Fruit fly (Drosophila melanogaster): ENCODE results near the gene Sps2.

The Sps2 gene

DNA sequence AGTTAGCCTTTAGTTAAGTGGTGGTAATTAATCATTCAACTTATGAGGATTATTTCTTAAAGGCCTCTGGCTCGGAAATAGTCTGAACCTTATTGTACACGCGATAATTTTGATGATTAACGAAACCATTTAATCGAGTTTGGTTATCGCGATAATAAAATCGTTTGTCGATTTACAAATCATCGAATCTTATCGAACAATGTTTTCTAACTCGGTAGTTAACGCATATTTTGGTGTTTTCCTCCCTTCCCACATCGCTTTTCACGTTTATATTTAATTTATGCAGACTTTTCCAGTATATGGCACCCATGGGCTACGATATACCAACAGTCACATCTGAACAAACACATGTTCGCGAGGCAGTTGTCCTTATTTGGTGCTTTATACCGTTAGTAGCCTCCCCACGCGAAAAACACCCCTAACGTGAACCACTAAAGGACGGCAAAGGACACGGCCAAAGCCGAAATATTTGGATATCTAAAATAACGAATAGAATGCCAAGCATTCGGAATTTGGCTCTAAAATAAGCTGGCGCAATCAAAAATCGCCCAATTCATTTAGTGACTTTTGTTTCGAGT, 1.7 kb downstream of the Sps2 start, which contains the start of gene Frmd5:
Gene Frmd5, plus strand, starts transcription at position 414 of the 578 bp plus-strand sequence.
- TF ChIP-seq Dif (GFP tag; optimal IDR thresholded peaks at IDR 0.05; ENCODE audit: partially characterized antibody) (no peak), CG32264 (GFP tag; optimal IDR thresholded peaks at IDR 0.05) (no peak), Mio (GFP tag; optimal IDR thresholded peaks at IDR 0.05) (no peak), pan (optimal IDR thresholded peaks at IDR 0.05) (no peak), Hr83 (GFP tag; optimal IDR thresholded peaks at IDR 0.05; ENCODE audit: poor library complexity, severe bottlenecking) (no peak), ey (GFP tag; optimal IDR thresholded peaks at IDR 0.05) (no peak), CrebA (GFP tag; optimal IDR thresholded peaks at IDR 0.05; ENCODE audit: borderline replicate concordance) (no peak), dl (GFP tag; optimal IDR thresholded peaks at IDR 0.05; ENCODE audit: insufficient read depth in 1 of 2, partially characterized antibody in 2 of 2) (no peak), br (GFP tag; optimal IDR thresholded peaks at IDR 0.05) (no peak), Abd-B (GFP tag; optimal IDR thresholded peaks at IDR 0.05) (no peak), h (GFP tag; optimal IDR thresholded peaks at IDR 0.05) (no peak), brk (GFP tag; optimal IDR thresholded peaks at IDR 0.05) (no peak), Hr78 (GFP tag; optimal IDR thresholded peaks at IDR 0.05) (no peak), Rel (GFP tag; optimal IDR thresholded peaks at IDR 0.05) (no peak), Rel (tag; optimal IDR thresholded peaks at IDR 0.05) (no peak), foxo (GFP tag; optimal IDR thresholded peaks at IDR 0.05) (no peak), usp (GFP tag; optimal IDR thresholded peaks at IDR 0.05) (no peak), psq (GFP tag; optimal IDR thresholded peaks at IDR 0.05) (no peak), tai (GFP tag; optimal IDR thresholded peaks at IDR 0.05) (no peak), CG9705 (GFP tag; optimal IDR thresholded peaks at IDR 0.05) (no peak), Dfd (GFP tag; optimal IDR thresholded peaks at IDR 0.05) (no peak)

DNA sequence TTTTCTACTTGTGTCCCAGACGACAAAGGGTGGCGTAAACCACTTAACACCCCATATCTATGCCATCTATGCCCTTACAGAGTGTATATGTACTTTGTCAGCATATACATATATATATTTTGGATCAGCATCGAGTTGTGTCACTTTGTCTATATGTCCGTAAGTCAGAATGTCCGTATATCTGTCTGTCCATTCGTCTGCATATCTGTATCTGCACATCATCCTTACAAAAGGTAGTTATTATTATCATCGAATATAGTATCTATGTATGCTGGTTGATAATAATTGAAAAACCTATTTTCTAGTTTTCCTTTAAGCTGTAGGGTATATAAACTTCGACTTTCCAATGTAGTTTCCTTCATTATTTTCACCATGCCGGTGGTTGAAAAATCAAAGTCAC, 8.7 kb downstream of the Sps2 start:
- TF ChIP-seq CG32264 (GFP tag; optimal IDR thresholded peaks at IDR 0.05) (no peak), OdsH (GFP tag; optimal IDR thresholded peaks at IDR 0.05) (no peak), Abd-B (GFP tag; optimal IDR thresholded peaks at IDR 0.05) (no peak), dl (GFP tag; optimal IDR thresholded peaks at IDR 0.05; ENCODE audit: insufficient read depth in 1 of 2, partially characterized antibody in 2 of 2) (no peak), tai (GFP tag; optimal IDR thresholded peaks at IDR 0.05) (no peak), lola (GFP tag; optimal IDR thresholded peaks at IDR 0.05) (no peak), sage (GFP tag; optimal IDR thresholded peaks at IDR 0.05) (no peak), h (GFP tag; optimal IDR thresholded peaks at IDR 0.05) (no peak), rgr (GFP tag; optimal IDR thresholded peaks at IDR 0.05) (no peak), CrebA (GFP tag; optimal IDR thresholded peaks at IDR 0.05; ENCODE audit: borderline replicate concordance) (no peak), Hnf4 (GFP tag; optimal IDR thresholded peaks at IDR 0.05) (no peak), jim (GFP tag; optimal IDR thresholded peaks at IDR 0.05) (no peak), Rel (GFP tag; optimal IDR thresholded peaks at IDR 0.05) (no peak), Rel (tag; optimal IDR thresholded peaks at IDR 0.05) (no peak), psq (GFP tag; optimal IDR thresholded peaks at IDR 0.05) (no peak)

DNA sequence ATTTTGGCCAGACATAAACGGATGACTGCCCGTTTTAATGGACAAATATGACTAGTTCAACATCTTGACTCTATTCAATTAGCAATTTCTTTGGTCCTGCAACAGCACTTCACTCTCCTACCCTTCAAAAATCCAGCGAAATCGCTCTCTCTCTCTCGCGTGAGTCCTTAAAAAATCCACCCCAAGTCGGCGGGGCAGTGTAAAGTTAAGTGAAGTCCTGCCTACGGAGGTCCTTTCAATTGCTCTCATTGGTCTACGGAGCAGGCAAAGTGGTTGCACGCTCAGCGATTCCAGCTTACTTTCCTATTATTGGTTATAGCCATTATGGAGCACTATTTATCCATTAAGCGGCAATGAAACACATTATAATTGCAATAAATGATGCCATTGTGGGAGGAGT, 11.5 kb downstream of the Sps2 start, which contains the start of gene CG34367:
Gene CG34367, minus strand, starts transcription at position 35 of the 400 bp plus-strand sequence.
- TF ChIP-seq tai (GFP tag; optimal IDR thresholded peaks at IDR 0.05) (no peak), CrebA (GFP tag; optimal IDR thresholded peaks at IDR 0.05; ENCODE audit: borderline replicate concordance) (no peak), psq (GFP tag; optimal IDR thresholded peaks at IDR 0.05) (no peak), Sp1 (GFP tag; optimal IDR thresholded peaks at IDR 0.05) (no peak)

DNA sequence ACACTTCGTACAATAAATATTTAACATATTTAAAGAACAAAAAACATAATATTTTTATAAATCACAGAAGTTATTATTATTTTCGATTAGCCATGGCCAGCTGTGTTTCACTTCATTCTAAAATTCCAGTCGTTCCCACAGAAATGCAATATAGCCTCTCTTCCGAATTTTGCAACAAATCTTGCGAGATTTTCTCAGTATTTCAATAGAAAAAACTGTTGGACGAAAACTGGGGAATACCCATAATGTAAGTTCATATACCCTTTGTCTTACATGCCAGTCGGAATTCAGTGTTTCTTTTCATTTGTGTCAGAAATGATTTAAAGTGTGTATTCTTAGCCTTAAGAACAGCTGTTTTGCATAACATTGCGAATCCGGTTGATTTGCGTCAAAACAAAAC, 14.1 kb downstream of the Sps2 start, which contains the start of the genes CtsL4 and ClpP:
Gene CtsL4, minus strand, starts transcription at position 90 of the 400 bp plus-strand sequence.
Gene ClpP, plus strand, starts transcription at position 288 of the 400 bp plus-strand sequence.
- no peak for TF ChIP-seq ey (GFP tag; optimal IDR thresholded peaks at IDR 0.05)
- TF ChIP-seq woc (GFP tag; optimal IDR thresholded peaks at IDR 0.05), result peak; percentile 66

DNA sequence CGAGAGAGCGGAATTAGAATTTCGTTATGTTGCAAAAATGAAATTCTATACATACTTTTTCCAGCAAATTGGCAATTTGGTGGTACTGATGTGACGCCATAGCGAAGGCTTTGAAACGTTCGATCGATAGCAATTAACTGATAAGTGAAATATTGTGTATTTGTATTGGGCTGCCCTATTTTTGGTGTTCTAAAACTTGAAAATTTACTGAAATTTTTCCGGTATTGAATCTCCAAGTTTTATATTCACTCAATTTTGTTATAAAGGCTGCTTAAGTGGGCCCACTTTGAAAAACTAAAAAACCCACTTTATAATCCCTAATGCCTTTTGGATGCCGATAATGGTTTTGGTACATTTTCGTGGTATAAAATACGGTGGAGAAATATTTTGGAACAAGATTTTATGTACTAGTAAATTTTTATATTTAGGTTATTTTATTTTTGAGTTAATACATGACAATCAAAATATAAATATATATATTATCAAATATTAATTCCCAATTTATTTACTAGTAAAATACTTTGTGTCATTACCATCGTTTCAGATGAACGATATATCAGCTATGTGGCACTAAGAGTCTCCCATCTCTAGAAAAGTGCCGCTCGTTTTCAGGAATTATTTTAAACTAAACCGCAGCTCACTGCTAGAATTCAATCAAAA, 20.1 kb downstream of the Sps2 start, which contains the start of the genes Cand1 and pim:
Gene Cand1, minus strand, starts transcription at position 300 of the 660 bp plus-strand sequence.
Gene pim, plus strand, starts transcription at position 582 of the 660 bp plus-strand sequence.
- no peak for TF ChIP-seq Rel (GFP tag; optimal IDR thresholded peaks at IDR 0.05)
- TF ChIP-seq Rel (tag; optimal IDR thresholded peaks at IDR 0.05), result peak; percentile 36
- no peak for TF ChIP-seq CG9705 (GFP tag; optimal IDR thresholded peaks at IDR 0.05)
- peak; percentile 11 for TF ChIP-seq HLH106 (tag; optimal IDR thresholded peaks at IDR 0.05)
- no peak for TF ChIP-seq ey (GFP tag; optimal IDR thresholded peaks at IDR 0.05)
- TF ChIP-seq woc (GFP tag; optimal IDR thresholded peaks at IDR 0.05), result peak; percentile 22
